Worm (Caenorhabditis elegans) whole organism, late embryonic: Measurements from ENCODE around the gene vit-6.

Experiments used
- C08G9.2 ChIP-seq: sonication (generic microtip); optimal IDR thresholded peaks from 2 replicates; lab custom pipeline; 2016; ENCODE audit warnings: mild to moderate bottlenecking, missing genetic modification characterization, moderate library complexity, missing compliant biosample characterization
- C38D4.7 ChIP-seq: fragments of 200-800 bp; sonication (Bioruptor generic); optimal IDR thresholded peaks from 2 replicates; lab custom pipeline; 2018; ENCODE audit warnings: mild to moderate bottlenecking, missing genetic modification characterization, moderate library complexity, missing compliant biosample characterization
- F13H6.1 ChIP-seq: sonication (generic microtip); optimal IDR thresholded peaks from 2 replicates; lab custom pipeline; 2016; ENCODE audit warnings: missing genetic modification characterization, missing compliant biosample characterization
- K09A11.1 ChIP-seq: sonication (generic microtip); optimal IDR thresholded peaks from 2 replicates; lab custom pipeline; 2017; ENCODE audit warnings: antibody characterized with exemption, mild to moderate bottlenecking, missing genetic modification characterization, missing compliant biosample characterization; ENCODE audit not compliant: insufficient read depth
- Y22D7AL.16 ChIP-seq: sonication (generic microtip); optimal IDR thresholded peaks from 2 replicates; lab custom pipeline; 2016; ENCODE audit warnings: missing genetic modification characterization, missing compliant biosample characterization
- ama-1 ChIP-seq: fragments of 150-350 bp; optimal IDR thresholded peaks from 2 replicates; lab custom pipeline; 2014
- ceh-14 ChIP-seq: sonication (generic microtip); optimal IDR thresholded peaks from 2 replicates; lab custom pipeline; 2016; ENCODE audit warnings: missing genotype, missing genetic modification characterization, missing compliant biosample characterization
- ceh-18 ChIP-seq: sonication (generic microtip); optimal IDR thresholded peaks from 2 replicates; lab custom pipeline; 2016; ENCODE audit warnings: missing genetic modification characterization, missing compliant biosample characterization
- ceh-22 ChIP-seq: sonication (generic microtip); optimal IDR thresholded peaks from 2 replicates; lab custom pipeline; 2017; ENCODE audit warnings: missing biosample characterization, missing genetic modification characterization
- ceh-24 ChIP-seq: sonication (generic microtip); optimal IDR thresholded peaks from 2 replicates; lab custom pipeline; 2016; ENCODE audit warnings: mild to moderate bottlenecking, missing genetic modification characterization, missing compliant biosample characterization
- ceh-31 ChIP-seq: sonication (generic microtip); optimal IDR thresholded peaks from 2 replicates; lab custom pipeline; 2016; ENCODE audit warnings: missing genetic modification characterization, missing compliant biosample characterization
- ceh-6 ChIP-seq: fragments of 200-800 bp; sonication (Bioruptor generic); optimal IDR thresholded peaks from 2 replicates; lab custom pipeline; 2018; ENCODE audit warnings: mild to moderate bottlenecking, missing genetic modification characterization, missing compliant biosample characterization
- ceh-9 ChIP-seq: sonication (generic microtip); optimal IDR thresholded peaks from 2 replicates; lab custom pipeline; 2016; ENCODE audit warnings: mild to moderate bottlenecking, missing genetic modification characterization, inconsistent platforms, missing compliant biosample characterization
- che-1 ChIP-seq: sonication (generic microtip); optimal IDR thresholded peaks from 2 replicates; lab custom pipeline; 2016; ENCODE audit warnings: mild to moderate bottlenecking, missing genetic modification characterization, missing compliant biosample characterization
- dmd-4 ChIP-seq: sonication (generic microtip); optimal IDR thresholded peaks from 2 replicates; lab custom pipeline; 2016; ENCODE audit warnings: borderline replicate concordance, missing genetic modification characterization, missing compliant biosample characterization
- eyg-1 ChIP-seq: sonication (generic microtip); optimal IDR thresholded peaks from 2 replicates; lab custom pipeline; 2016; ENCODE audit warnings: missing genotype, missing genetic modification characterization, missing compliant biosample characterization
- fax-1 ChIP-seq: sonication (generic microtip); optimal IDR thresholded peaks from 2 replicates; lab custom pipeline; 2016; ENCODE audit warnings: missing genotype, missing genetic modification characterization, missing compliant biosample characterization
- fkh-6 ChIP-seq: sonication (generic microtip); optimal IDR thresholded peaks from 2 replicates; lab custom pipeline; 2016; ENCODE audit warnings: missing genetic modification characterization, missing compliant biosample characterization
- hlh-13 ChIP-seq: fragments of 200-800 bp; sonication (Bioruptor generic); optimal IDR thresholded peaks from 2 replicates; lab custom pipeline; 2018; ENCODE audit warnings: mild to moderate bottlenecking, missing genetic modification characterization, missing compliant biosample characterization
- hlh-15 ChIP-seq: sonication (generic microtip); optimal IDR thresholded peaks from 2 replicates; lab custom pipeline; 2016; ENCODE audit warnings: missing genetic modification characterization, missing compliant biosample characterization
- hlh-6 ChIP-seq: sonication (generic microtip); optimal IDR thresholded peaks from 2 replicates; lab custom pipeline; 2016; ENCODE audit warnings: missing genotype, missing genetic modification characterization, missing compliant biosample characterization
- hlh-8 ChIP-seq: sonication (generic microtip); optimal IDR thresholded peaks from 2 replicates; lab custom pipeline; 2016; ENCODE audit warnings: missing genotype, missing genetic modification characterization, missing compliant biosample characterization
- lim-6 ChIP-seq: sonication (generic microtip); optimal IDR thresholded peaks from 2 replicates; lab custom pipeline; 2016; ENCODE audit warnings: missing genetic modification characterization, missing compliant biosample characterization
- madf-2 ChIP-seq: sonication (generic microtip); optimal IDR thresholded peaks from 2 replicates; lab custom pipeline; 2017; ENCODE audit warnings: missing genetic modification characterization, missing compliant biosample characterization
- nhr-232 ChIP-seq: sonication (generic microtip); optimal IDR thresholded peaks from 2 replicates; lab custom pipeline; 2016; ENCODE audit warnings: missing genetic modification characterization, missing compliant biosample characterization
- npax-4 ChIP-seq: sonication (generic microtip); optimal IDR thresholded peaks from 2 replicates; lab custom pipeline; 2016; ENCODE audit warnings: missing genetic modification characterization, missing compliant biosample characterization
- pag-3 ChIP-seq: sonication (generic microtip); optimal IDR thresholded peaks from 2 replicates; lab custom pipeline; 2016; ENCODE audit warnings: missing compliant biosample characterization, missing genetic modification characterization, borderline replicate concordance
- pax-1 ChIP-seq: fragments of 150-350 bp; optimal IDR thresholded peaks from 2 replicates; lab custom pipeline; 2014; ENCODE audit warnings: missing biosample characterization, missing genetic modification characterization
- pqm-1 ChIP-seq: sonication (generic microtip); optimal IDR thresholded peaks from 2 replicates; lab custom pipeline; 2016; ENCODE audit warnings: missing genetic modification characterization, missing compliant biosample characterization
- pros-1 ChIP-seq: fragments of 150-350 bp; optimal IDR thresholded peaks from 2 replicates; lab custom pipeline; 2014; ENCODE audit warnings: missing biosample characterization, missing genetic modification reagents, missing genetic modification characterization
- ref-2 ChIP-seq: sonication (generic microtip); optimal IDR thresholded peaks from 2 replicates; lab custom pipeline; 2016; ENCODE audit warnings: missing genetic modification characterization, missing compliant biosample characterization
- rnt-1 ChIP-seq: sonication (generic microtip); optimal IDR thresholded peaks from 2 replicates; lab custom pipeline; 2016; ENCODE audit warnings: missing genetic modification characterization, missing compliant biosample characterization
- sox-2 ChIP-seq: fragments of 200-800 bp; sonication (Bioruptor generic); IDR thresholded peaks from 2 replicates; pipeline ENCODE4 v1.3.6; 2022; ENCODE audit warnings: missing genetic modification reagents, missing genetic modification characterization, missing compliant biosample characterization
- tbx-2 ChIP-seq: sonication (generic microtip); optimal IDR thresholded peaks from 2 replicates; lab custom pipeline; 2016; ENCODE audit warnings: missing genetic modification characterization, missing compliant biosample characterization
- tbx-7 ChIP-seq: sonication (generic microtip); optimal IDR thresholded peaks from 2 replicates; lab custom pipeline; 2016; ENCODE audit warnings: missing genotype, missing genetic modification characterization, missing compliant biosample characterization
- unc-42 ChIP-seq: sonication (generic microtip); optimal IDR thresholded peaks from 2 replicates; lab custom pipeline; 2016; ENCODE audit warnings: missing genotype, missing genetic modification characterization, missing compliant biosample characterization
- unc-55 ChIP-seq: sonication (generic microtip); optimal IDR thresholded peaks from 2 replicates; lab custom pipeline; 2017; ENCODE audit warnings: missing biosample characterization, missing genetic modification reagents, missing genetic modification characterization
- ztf-16 ChIP-seq: sonication (generic microtip); optimal IDR thresholded peaks from 2 replicates; lab custom pipeline; 2017; ENCODE audit warnings: missing genetic modification characterization, missing compliant biosample characterization

The vit-6 gene

DNA sequence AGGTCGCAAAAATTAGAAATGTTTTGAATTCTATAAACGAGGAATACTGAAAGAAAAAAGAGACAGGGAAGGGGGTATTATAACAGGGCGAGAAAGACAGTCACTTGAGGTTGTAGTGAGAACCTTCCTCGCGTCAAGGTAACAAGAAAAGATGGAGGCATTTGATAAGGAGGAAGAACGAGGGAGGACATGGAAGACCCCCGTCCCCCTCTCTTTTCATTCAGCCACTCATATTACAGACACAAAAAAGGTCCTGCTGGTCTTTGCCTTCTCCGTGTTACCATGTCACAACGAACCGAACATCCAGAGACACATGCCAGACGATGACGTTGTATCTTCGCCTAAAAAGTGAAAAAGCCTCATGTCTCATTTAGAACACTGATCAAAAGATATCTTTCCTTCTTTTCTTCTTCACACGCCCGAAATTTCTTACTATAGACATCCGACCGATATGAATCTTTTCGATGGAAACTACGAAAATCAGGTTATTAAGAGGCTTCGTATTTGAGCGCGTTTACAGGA lies 19.6 kb upstream of the vit-6 start:
- TF ChIP-seq ceh-31 (tag; lab: Kevin White, UChicago) = no peak
- TF ChIP-seq nhr-232 (tag; lab: Kevin White, UChicago) = no peak
- no peak for TF ChIP-seq fkh-6 (tag; lab: Kevin White, UChicago)
- TF ChIP-seq madf-2 (tag; lab: Kevin White, UChicago) = no peak

DNA sequence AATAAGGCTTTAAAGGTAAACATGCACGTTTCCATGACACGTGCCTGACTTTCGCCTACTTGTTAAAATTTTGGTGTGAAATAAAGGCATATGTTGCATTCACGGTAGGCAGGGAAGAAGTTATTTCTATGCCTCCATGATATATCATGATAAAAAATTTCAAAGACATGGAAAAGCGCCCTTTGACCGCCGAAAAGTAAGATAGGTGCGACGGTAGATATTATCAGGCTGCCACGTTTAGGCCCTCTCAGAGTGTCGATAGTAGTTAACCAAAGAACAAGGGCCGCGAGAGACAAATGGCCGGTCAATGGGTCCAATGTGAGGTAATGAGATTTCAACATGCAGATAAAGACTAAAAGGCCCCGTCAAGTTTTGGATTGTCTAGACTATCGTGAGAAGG lies 17.8 kb upstream of the vit-6 start:
- TF ChIP-seq ceh-14 (tag; lab: Kevin White, UChicago) (no peak), ceh-22 (tag; lab: Kevin White, UChicago) (no peak), Y22D7AL.16 (tag; lab: Kevin White, UChicago) (no peak), che-1 (tag; lab: Kevin White, UChicago) (no peak), unc-42 (tag; lab: Kevin White, UChicago) (no peak), rnt-1 (tag; lab: Kevin White, UChicago) (no peak), ama-1 (lab: Kevin White, UChicago) (no peak), nhr-232 (tag; lab: Kevin White, UChicago) (no peak), hlh-6 (tag; lab: Kevin White, UChicago) (no peak), madf-2 (tag; lab: Kevin White, UChicago) (no peak), ceh-18 (tag; lab: Kevin White, UChicago) (no peak), npax-4 (tag; lab: Kevin White, UChicago) (no peak), sox-2 (GFP tag; lab: Robert Waterston, UW) (no peak), K09A11.1 (tag; lab: Kevin White, UChicago) (no peak), C08G9.2 (tag; lab: Kevin White, UChicago) (no peak), fax-1 (tag; lab: Kevin White, UChicago) (no peak), ceh-9 (tag; lab: Kevin White, UChicago) (no peak), dmd-4 (tag; lab: Kevin White, UChicago) (no peak), ceh-6 (GFP tag; lab: Kevin White, UChicago) (no peak)

DNA sequence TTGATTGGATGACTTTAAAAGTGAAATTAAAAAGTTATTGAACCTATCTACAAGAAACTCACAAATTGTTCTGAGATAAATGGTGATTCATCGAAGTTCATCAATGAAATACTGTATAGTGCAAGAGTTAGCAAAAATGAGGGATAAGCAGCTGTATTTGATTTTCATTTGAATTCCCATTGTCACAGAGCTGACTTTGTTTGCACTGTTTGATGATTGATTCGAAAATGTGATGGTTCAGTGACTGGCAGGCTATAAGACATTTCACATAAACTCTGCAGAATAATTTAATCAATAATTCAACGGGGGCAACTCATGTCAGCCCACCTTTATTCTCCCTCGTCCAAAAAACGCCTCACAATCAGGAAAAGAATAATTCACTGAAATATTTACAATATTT lies 17.4 kb upstream of the vit-6 start, which contains the start of gene T09A12.8:
TSS of gene T09A12.8 (minus strand) at position 101 of the 400 bp plus-strand sequence.
- TF ChIP-seq ceh-9 (tag; lab: Kevin White, UChicago) = no peak
- TF ChIP-seq fkh-6 (tag; lab: Kevin White, UChicago) = no peak
- TF ChIP-seq pqm-1 (tag; lab: Kevin White, UChicago) = no peak
- no peak for TF ChIP-seq ceh-24 (tag; lab: Kevin White, UChicago)
- TF ChIP-seq hlh-8 (tag; lab: Kevin White, UChicago) = no peak
- TF ChIP-seq lim-6 (tag; lab: Kevin White, UChicago) = no peak
- TF ChIP-seq hlh-13 (GFP tag; lab: Kevin White, UChicago) = no peak
- TF ChIP-seq fax-1 (tag; lab: Kevin White, UChicago) = no peak

DNA sequence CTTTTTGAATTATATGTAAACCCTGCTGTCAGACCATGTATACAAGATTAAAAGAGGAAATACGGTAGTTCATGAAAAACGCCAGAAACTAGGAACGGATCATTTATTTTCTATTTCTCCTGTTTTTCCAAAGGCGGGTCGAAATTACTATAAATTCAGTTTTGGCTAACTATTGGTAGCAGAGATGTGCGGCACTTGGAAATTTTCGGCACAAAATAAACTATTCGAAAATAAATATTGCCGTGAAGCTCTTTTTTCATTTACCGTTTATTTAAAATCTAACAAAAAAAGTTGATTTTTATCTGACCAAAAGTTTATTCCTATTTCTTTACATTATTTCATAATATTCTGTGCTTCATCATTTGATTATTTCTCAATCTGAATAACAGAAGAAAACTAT lies 16.8 kb upstream of the vit-6 start, which contains the start of gene T09A12.1:
TSS of gene T09A12.1 (plus strand) at position 301 of the 400 bp plus-strand sequence.
- no peak for TF ChIP-seq ceh-22 (tag; lab: Kevin White, UChicago)
- TF ChIP-seq hlh-15 = no peak
- TF ChIP-seq pax-1 (tag; lab: Kevin White, UChicago) = no peak

DNA sequence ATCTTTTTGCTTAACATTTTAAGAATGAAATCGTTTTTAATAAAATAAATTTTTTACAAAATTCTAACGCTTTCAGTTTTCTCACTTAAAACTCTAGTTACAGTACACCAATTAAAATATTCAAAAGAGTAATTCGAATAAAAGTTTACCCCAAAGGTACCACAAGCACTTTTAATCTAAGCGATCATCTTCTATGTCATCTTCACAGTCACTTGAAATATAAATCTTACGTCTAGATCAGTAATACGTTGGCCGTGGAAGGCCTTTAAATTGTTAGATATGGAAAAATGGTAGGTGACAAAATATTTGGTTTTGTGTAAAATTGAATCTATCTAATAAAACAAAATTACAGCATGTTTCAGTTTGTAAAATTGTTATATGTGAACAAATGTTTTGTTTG lies 13.6 kb upstream of the vit-6 start:
- no peak for TF ChIP-seq tbx-2
- no peak for TF ChIP-seq nhr-232 (tag; lab: Kevin White, UChicago)
- TF ChIP-seq pag-3 (tag; lab: Kevin White, UChicago) = no peak
- TF ChIP-seq ztf-16 (tag; lab: Kevin White, UChicago) = no peak
- TF ChIP-seq tbx-7 = no peak
- TF ChIP-seq F13H6.1 (tag; lab: Kevin White, UChicago) = no peak
- no peak for TF ChIP-seq pros-1
- TF ChIP-seq unc-42 (tag; lab: Kevin White, UChicago) = no peak
- no peak for TF ChIP-seq dmd-4 (tag; lab: Kevin White, UChicago)
- TF ChIP-seq unc-55 (GFP tag; lab: Kevin White, UChicago) = no peak
- no peak for TF ChIP-seq lim-6 (tag; lab: Kevin White, UChicago)
- TF ChIP-seq ref-2 (tag; lab: Kevin White, UChicago) = no peak
- no peak for TF ChIP-seq C38D4.7 (GFP tag; lab: Kevin White, UChicago)
- TF ChIP-seq rnt-1 (tag; lab: Kevin White, UChicago) = no peak
- TF ChIP-seq eyg-1 (tag; lab: Kevin White, UChicago) = no peak
- no peak for TF ChIP-seq ceh-24 (tag; lab: Kevin White, UChicago)
- TF ChIP-seq ceh-31 (tag; lab: Kevin White, UChicago) = no peak
